Worm (Caenorhabditis elegans): ENCODE data around the gene C28G1.10.

Gene C28G1.10

DNA sequence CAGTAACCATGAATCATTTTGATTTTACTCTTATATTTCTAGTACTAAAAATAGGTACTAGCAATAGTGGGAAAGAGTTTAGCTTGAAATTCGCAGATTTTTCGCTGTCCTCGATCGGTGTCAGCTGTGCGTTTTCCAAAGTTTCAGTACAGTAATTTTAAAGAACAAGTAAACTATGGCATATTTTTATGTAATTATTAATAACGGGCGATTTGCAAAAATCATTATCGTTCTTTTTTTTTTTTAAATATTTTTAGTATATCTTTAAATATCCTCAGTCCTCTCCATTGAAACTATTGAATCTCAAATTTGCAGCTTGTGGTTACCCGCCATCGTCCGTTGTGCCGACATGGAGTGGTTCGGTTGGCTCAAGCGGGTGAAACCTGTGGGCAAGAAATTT lies 45.9 kb downstream of the C28G1.10 start, which contains the start of gene C13E3.1:
Gene C13E3.1 (plus strand): TSS at position 301 of the 400 bp plus-strand sequence.
- no peak for TF ChIP-seq egl-27 (tag; optimal IDR thresholded peaks at IDR 0.05)
- no peak for TF ChIP-seq hmg-1.1 (GFP tag; IDR thresholded peaks at IDR 0.05)
- no peak for TF ChIP-seq lin-39 (tag; optimal IDR thresholded peaks at IDR 0.05)
- TF ChIP-seq F49E8.2 (tag; optimal IDR thresholded peaks at IDR 0.05; ENCODE audit: borderline replicate concordance), result no peak
- no peak for TF ChIP-seq mxl-3 (GFP tag; optimal IDR thresholded peaks at IDR 0.05)
- no peak for TF ChIP-seq spr-3 (GFP tag; optimal IDR thresholded peaks at IDR 0.05)
- TF ChIP-seq ZK546.5 (tag; optimal IDR thresholded peaks at IDR 0.05), result no peak
- TF ChIP-seq dpl-1 (GFP tag; optimal IDR thresholded peaks at IDR 0.05), result no peak
- no peak for TF ChIP-seq F26F4.8 (GFP tag; conservative IDR thresholded peaks at IDR 0.05)
- TF ChIP-seq ama-1 (optimal IDR thresholded peaks at IDR 0.05), result no peak
- no peak for TF ChIP-seq nhr-111 (GFP tag; optimal IDR thresholded peaks at IDR 0.05)

All from whole organism, L4 larva.